Worm (Caenorhabditis elegans) whole organism, early embryonic: ENCODE results near the gene ced-10.

Source experiments
- aly-1 ChIP-seq: sonication (generic microtip); optimal IDR thresholded peaks from 2 replicates; lab custom pipeline; 2016; ENCODE audit warnings: missing genetic modification characterization, missing compliant biosample characterization
- ceh-13 ChIP-seq: fragments of 200-800 bp; sonication (Bioruptor generic); optimal IDR thresholded peaks from 2 replicates; lab custom pipeline; 2018; ENCODE audit warnings: mild to moderate bottlenecking, missing genetic modification characterization, missing compliant biosample characterization
- hmbx-1 ChIP-seq: sonication (generic microtip); optimal IDR thresholded peaks from 2 replicates; lab custom pipeline; 2016; ENCODE audit warnings: mild to moderate bottlenecking, missing genetic modification characterization, missing compliant biosample characterization
- hmg-4 ChIP-seq: fragments of 200-800 bp; sonication (Bioruptor generic); optimal IDR thresholded peaks from 2 replicates; lab custom pipeline; 2018; ENCODE audit warnings: mild to moderate bottlenecking, missing genetic modification characterization, missing compliant biosample characterization

ce11 chrIV:3520957-3521356 lies 11.6 kb upstream of the ced-10 start:
- TF ChIP-seq hmbx-1 (tag; lab: Kevin White, UChicago) (no peak), aly-1 (tag; lab: Kevin White, UChicago) (no peak), ceh-13 (GFP tag; lab: Kevin White, UChicago) (no peak), hmg-4 (GFP tag; lab: Kevin White, UChicago) (no peak)
